Worm (Caenorhabditis elegans) whole organism, L2 larva: ENCODE data around the gene Y40B10B.1.

Experiments used
- ama-1 ChIP-seq: fragments of 150-350 bp; optimal IDR thresholded peaks from 2 replicates; lab custom pipeline; 2018; ENCODE audit warnings: inconsistent platforms
- nhr-11 ChIP-seq: fragments of 150-350 bp; optimal IDR thresholded peaks from 2 replicates; lab custom pipeline; 2014; ENCODE audit warnings: missing biosample characterization, missing genetic modification characterization

DNA sequence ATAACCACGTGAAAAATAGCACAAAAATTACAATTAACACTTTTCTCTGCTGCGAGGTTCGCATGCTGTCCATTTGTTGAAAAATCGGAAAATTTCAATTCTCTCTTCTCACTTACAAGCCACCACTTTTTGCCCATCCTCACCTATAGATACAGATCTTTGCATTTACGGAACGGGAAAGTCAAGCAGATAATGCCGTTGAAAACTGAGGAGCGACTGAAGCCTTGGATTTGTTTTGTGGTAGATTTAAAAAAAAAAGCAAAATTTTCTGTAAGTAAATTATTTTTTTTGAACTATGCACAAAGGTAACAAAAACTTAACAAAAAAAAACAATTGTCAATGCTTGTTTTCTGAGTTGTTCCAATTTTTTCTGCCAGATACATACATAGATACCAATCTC, 35.9 kb downstream of the Y40B10B.1 start, which contains the start of gene T06A1.1:
- TF ChIP-seq ama-1 (lab: Kevin White, UChicago) (no peak), nhr-11 (tag; lab: Kevin White, UChicago) (no peak)
